Worm (Caenorhabditis elegans) whole organism, L1 larva: Measurements from ENCODE around the gene clec-83.
A peak's percentile ranks its signal among the peaks of the same experiment; 100 is the strongest.

Experiments
- Y116A8C.19 ChIP-seq: sonication (generic microtip); optimal IDR thresholded peaks from 2 replicates; lab custom pipeline; 2016; ENCODE audit warnings: missing compliant biosample characterization, missing genetic modification characterization, borderline replicate concordance
- aha-1 ChIP-seq: fragments of 150-350 bp; optimal IDR thresholded peaks from 2 replicates; lab custom pipeline; 2014; ENCODE audit warnings: missing biosample characterization, missing genetic modification characterization
- alr-1 ChIP-seq: fragments of 200-800 bp; sonication (Bioruptor generic); optimal IDR thresholded peaks from 2 replicates; lab custom pipeline; 2018; ENCODE audit warnings: borderline replicate concordance, mild to moderate bottlenecking, missing genetic modification characterization, missing compliant biosample characterization
- blmp-1 ChIP-seq: fragments of 150-350 bp; optimal IDR thresholded peaks from 2 replicates; lab custom pipeline; 2014; ENCODE audit warnings: missing biosample characterization, missing genetic modification characterization
- ceh-63 ChIP-seq: fragments of 200-800 bp; sonication (Bioruptor generic); optimal IDR thresholded peaks from 2 replicates; lab custom pipeline; 2018; ENCODE audit warnings: mild to moderate bottlenecking, missing genetic modification characterization, missing compliant biosample characterization
- ceh-8 ChIP-seq: fragments of 200-800 bp; sonication (Bioruptor generic); optimal IDR thresholded peaks from 2 replicates; lab custom pipeline; 2018; ENCODE audit warnings: mild to moderate bottlenecking, missing genetic modification characterization, moderate library complexity, missing compliant biosample characterization
- efl-1 ChIP-seq, 4 experiments: fragments of 150-350 bp; optimal IDR thresholded peaks in 3 of 4; peaks in 1 of 4; 1 replicate in 1 of 4; 2 replicates in 3 of 4; lab custom pipeline; 2014; ENCODE audit warnings: missing biosample characterization in 2 of 4, missing genetic modification characterization in 2 of 4, missing genetic modification reagents in 2 of 4
- egl-13 ChIP-seq: sonication (generic microtip); optimal IDR thresholded peaks from 2 replicates; lab custom pipeline; 2016; ENCODE audit warnings: missing genotype, missing genetic modification reagents, missing genetic modification characterization, missing compliant biosample characterization
- fkh-8 ChIP-seq: sonication (generic microtip); optimal IDR thresholded peaks from 2 replicates; lab custom pipeline; 2016; ENCODE audit warnings: mild to moderate bottlenecking, missing genetic modification characterization, missing compliant biosample characterization
- fos-1 ChIP-seq: fragments of 150-350 bp; optimal IDR thresholded peaks from 2 replicates; lab custom pipeline; 2014; ENCODE audit warnings: missing biosample characterization, missing genetic modification characterization
- grh-1 ChIP-seq: fragments of 200-800 bp; sonication (Bioruptor generic); IDR thresholded peaks from 2 replicates; pipeline ENCODE4 v1.3.6; 2022; ENCODE audit warnings: missing genetic modification reagents, missing genetic modification characterization, missing compliant biosample characterization
- hlh-17 ChIP-seq: fragments of 200-800 bp; sonication (Bioruptor generic); optimal IDR thresholded peaks from 2 replicates; lab custom pipeline; 2018; ENCODE audit warnings: missing genetic modification characterization, mild to moderate bottlenecking, missing compliant biosample characterization, moderate library complexity, borderline replicate concordance
- hlh-4 ChIP-seq: sonication (generic microtip); optimal IDR thresholded peaks from 2 replicates; lab custom pipeline; 2016; ENCODE audit warnings: mild to moderate bottlenecking, missing genetic modification characterization, missing compliant biosample characterization
- hpl-2 ChIP-seq: fragments of 150-350 bp; optimal IDR thresholded peaks from 2 replicates; lab custom pipeline; 2014; ENCODE audit warnings: missing biosample characterization, missing genetic modification reagents, missing genetic modification characterization
- jun-1 ChIP-seq: fragments of 150-350 bp; optimal IDR thresholded peaks from 2 replicates; lab custom pipeline; 2014; ENCODE audit warnings: missing biosample characterization, missing genetic modification reagents, missing genetic modification characterization
- lin-13 ChIP-seq: fragments of 150-350 bp; optimal IDR thresholded peaks from 2 replicates; lab custom pipeline; 2014; ENCODE audit warnings: missing biosample characterization, missing genetic modification reagents, missing genetic modification characterization
- lin-14 ChIP-seq: fragments of 200-800 bp; sonication (Bioruptor generic); optimal IDR thresholded peaks from 2 replicates; lab custom pipeline; 2018; ENCODE audit warnings: mild to moderate bottlenecking, missing genetic modification characterization, moderate library complexity, missing compliant biosample characterization
- lin-15B ChIP-seq: fragments of 150-350 bp; sonication (generic microtip); optimal IDR thresholded peaks from 3 replicates; lab custom pipeline; 2014; ENCODE audit warnings: missing biosample characterization, missing genetic modification characterization
- lir-3 ChIP-seq: sonication (generic microtip); optimal IDR thresholded peaks from 2 replicates; lab custom pipeline; 2016; ENCODE audit warnings: mild to moderate bottlenecking, missing genetic modification characterization, moderate library complexity, missing compliant biosample characterization; ENCODE audit not compliant: poor library complexity
- lsy-2 ChIP-seq, 2 experiments: fragments of 150-350 bp; optimal IDR thresholded peaks; 2 replicates each; lab custom pipeline; 2014; ENCODE audit warnings: missing biosample characterization in 2 of 2, missing genetic modification characterization in 2 of 2
- mep-1 ChIP-seq: fragments of 150-350 bp; optimal IDR thresholded peaks from 2 replicates; lab custom pipeline; 2014; ENCODE audit warnings: missing biosample characterization, missing genetic modification characterization
- nhr-20 ChIP-seq: sonication (generic microtip); optimal IDR thresholded peaks from 2 replicates; lab custom pipeline; 2016; ENCODE audit warnings: mild to moderate bottlenecking, missing genetic modification characterization, missing compliant biosample characterization
- nhr-76 ChIP-seq: sonication (generic microtip); optimal IDR thresholded peaks from 2 replicates; lab custom pipeline; 2017; ENCODE audit warnings: missing biosample characterization, missing genetic modification characterization
- nhr-77 ChIP-seq: fragments of 150-350 bp; optimal IDR thresholded peaks from 2 replicates; lab custom pipeline; 2014; ENCODE audit warnings: missing biosample characterization, missing genetic modification characterization
- pag-3 ChIP-seq: sonication (generic microtip); optimal IDR thresholded peaks from 2 replicates; lab custom pipeline; 2017; ENCODE audit warnings: missing genetic modification characterization, mild to moderate bottlenecking, missing compliant biosample characterization, antibody characterized with exemption, borderline replicate concordance; ENCODE audit not compliant: insufficient read depth
- skn-1 ChIP-seq: fragments of 150-350 bp; optimal IDR thresholded peaks from 2 replicates; lab custom pipeline; 2014; ENCODE audit warnings: missing biosample characterization, missing genetic modification characterization
- snpc-4 ChIP-seq: fragments of 150-350 bp; optimal IDR thresholded peaks from 2 replicates; lab custom pipeline; 2014; ENCODE audit warnings: missing biosample characterization, missing genetic modification characterization
- sptf-1 ChIP-seq: fragments of 150-350 bp; optimal IDR thresholded peaks from 2 replicates; lab custom pipeline; 2014; ENCODE audit warnings: missing biosample characterization, missing genetic modification characterization
- swsn-7 ChIP-seq: sonication (generic microtip); optimal IDR thresholded peaks from 2 replicates; lab custom pipeline; 2016; ENCODE audit warnings: missing genetic modification characterization, missing compliant biosample characterization
- tlp-1 ChIP-seq: fragments of 150-350 bp; optimal IDR thresholded peaks from 2 replicates; lab custom pipeline; 2014; ENCODE audit warnings: missing biosample characterization, missing genetic modification characterization
- unc-130 ChIP-seq: fragments of 150-350 bp; optimal IDR thresholded peaks from 2 replicates; lab custom pipeline; 2017; ENCODE audit warnings: missing biosample characterization, missing genetic modification characterization, inconsistent platforms
- unc-30 ChIP-seq: sonication (generic microtip); optimal IDR thresholded peaks from 2 replicates; lab custom pipeline; 2017; ENCODE audit warnings: missing biosample characterization, missing genetic modification characterization
- unc-86 ChIP-seq: sonication (generic microtip); optimal IDR thresholded peaks from 2 replicates; lab custom pipeline; 2016; ENCODE audit warnings: missing genetic modification characterization, missing compliant biosample characterization
- vab-15 ChIP-seq: sonication (generic microtip); optimal IDR thresholded peaks from 2 replicates; lab custom pipeline; 2017; ENCODE audit warnings: missing genotype, mild to moderate bottlenecking, missing genetic modification characterization, missing compliant biosample characterization
- zag-1 ChIP-seq: fragments of 150-350 bp; optimal IDR thresholded peaks from 2 replicates; lab custom pipeline; 2014; ENCODE audit warnings: missing biosample characterization, missing genetic modification characterization
- ztf-11 ChIP-seq, 2 experiments: sonication (generic microtip); optimal IDR thresholded peaks; 2 replicates each; lab custom pipeline; 2016 to 2017; ENCODE audit warnings: missing genetic modification characterization in 2 of 2, missing biosample characterization in 1 of 2, missing compliant biosample characterization in 1 of 2
- ztf-4 ChIP-seq: fragments of 150-350 bp; optimal IDR thresholded peaks from 2 replicates; lab custom pipeline; 2014; ENCODE audit warnings: missing biosample characterization, missing genetic modification characterization

clec-83 gene

ce11 chrIV:2890401-2890952 lies 49.2 kb upstream of the clec-83 start, which contains the start of the genes nprt-1 and dib-1 (continued):
- no peak for TF ChIP-seq ceh-63 (GFP tag; lab: Kevin White, UChicago)
- TF ChIP-seq sptf-1: no peak
- no peak for TF ChIP-seq tlp-1 (tag; lab: Kevin White, UChicago)
- TF ChIP-seq snpc-4: peak; percentile 25
- peak; percentile 65 to 94 for TF ChIP-seq efl-1 (optimal IDR thresholded peaks at IDR 0.05; lab: Kevin White, UChicago)
- peak; percentile 92 to 99 for TF ChIP-seq efl-1 (GFP tag; optimal IDR thresholded peaks at IDR 0.05 in 1 of 2; lab: Kevin White, UChicago)
- no peak for TF ChIP-seq pag-3
- TF ChIP-seq jun-1 (tag; lab: Kevin White, UChicago): no peak
- peak; percentile 45 for TF ChIP-seq nhr-20
- TF ChIP-seq hlh-4 (tag; lab: Kevin White, UChicago): no peak
- no peak for TF ChIP-seq grh-1
- no peak for TF ChIP-seq zag-1 (tag; lab: Kevin White, UChicago)
- no peak for TF ChIP-seq ztf-4 (tag; lab: Kevin White, UChicago)
- TF ChIP-seq ztf-11 (tag; optimal IDR thresholded peaks at IDR 0.05; lab: Kevin White, UChicago): no peak
- no peak for TF ChIP-seq nhr-77 (tag; lab: Kevin White, UChicago)
- TF ChIP-seq aha-1 (tag; lab: Kevin White, UChicago): no peak
- TF ChIP-seq lir-3 (tag; lab: Kevin White, UChicago): no peak
- no peak for TF ChIP-seq unc-86
- TF ChIP-seq vab-15: no peak
- TF ChIP-seq lsy-2 (tag; optimal IDR thresholded peaks at IDR 0.05; lab: Kevin White, UChicago): peak; percentile 70 to 89
- no peak for TF ChIP-seq lin-13 (GFP tag; lab: Kevin White, UChicago)
- no peak for TF ChIP-seq ceh-8 (GFP tag; lab: Kevin White, UChicago)
- TF ChIP-seq Y116A8C.19 (tag; lab: Kevin White, UChicago): no peak
- TF ChIP-seq unc-30 (tag; lab: Kevin White, UChicago): no peak
- TF ChIP-seq swsn-7: peak; percentile 51
- TF ChIP-seq blmp-1: peak; percentile 59
- peak; percentile 6 for TF ChIP-seq fkh-8 (tag; lab: Kevin White, UChicago)
- TF ChIP-seq egl-13 (tag; lab: Kevin White, UChicago): no peak
- TF ChIP-seq fos-1: peak; percentile 20
- TF ChIP-seq skn-1 (tag; lab: Kevin White, UChicago): peak; percentile 71
- TF ChIP-seq nhr-76 (tag; lab: Kevin White, UChicago): no peak
- no peak for TF ChIP-seq hlh-17 (GFP tag; lab: Kevin White, UChicago)
- TF ChIP-seq lin-15B (tag; lab: Kevin White, UChicago): no peak
- peak; percentile 28 for TF ChIP-seq unc-130
- no peak for TF ChIP-seq alr-1 (tag; lab: Kevin White, UChicago)
- no peak for TF ChIP-seq hpl-2

- TF ChIP-seq mep-1 (no peak), efl-1 (optimal IDR thresholded peaks at IDR 0.05; lab: Kevin White, UChicago) (no peak), efl-1 (GFP tag; optimal IDR thresholded peaks at IDR 0.05 in 1 of 2; lab: Kevin White, UChicago) (peak in 1 of 2 experiments; percentile 43), lin-14 (GFP tag; lab: Kevin White, UChicago) (no peak)
- TF ChIP-seq, all 84 proteins: peak for 1
Measured at ce11 chrIV:2888496-2889101, 47.3 kb upstream of the clec-83 start.

- TF ChIP-seq lin-13 (GFP tag; lab: Kevin White, UChicago): no peak
- TF ChIP-seq unc-86: peak; percentile 10
Measured at ce11 chrIV:2887245-2887644, 46.0 kb upstream of the clec-83 start.
